Fruit fly (Drosophila melanogaster) whole organism, embryonic: ENCODE measurements around the gene CG12016.

Experiments
- CG1024 ChIP-seq: fragments of 200-800 bp; sonication (Bioruptor generic); IDR thresholded peaks from 2 replicates; pipeline ENCODE4 v1.3.6; 2022; ENCODE audit warnings: missing biosample characterization, missing genetic modification characterization
- CG10267 ChIP-seq: fragments of 200-800 bp; sonication (Bioruptor generic); optimal IDR thresholded peaks from 2 replicates; lab custom pipeline; 2018; ENCODE audit warnings: missing biosample characterization, mild to moderate bottlenecking, missing genetic modification characterization, moderate library complexity
- CG10274 ChIP-seq: fragments of 200-800 bp; sonication (Bioruptor generic); optimal IDR thresholded peaks from 3 replicates; lab custom pipeline; 2017; ENCODE audit warnings: missing biosample characterization, mild to moderate bottlenecking, missing genetic modification characterization
- CG10431 ChIP-seq: fragments of 200-800 bp; sonication (Bioruptor generic); optimal IDR thresholded peaks from 3 replicates; lab custom pipeline; 2018; ENCODE audit warnings: missing biosample characterization, mild to moderate bottlenecking, missing genetic modification characterization
- CG10654 ChIP-seq: fragments of 200-800 bp; sonication (Bioruptor generic); optimal IDR thresholded peaks from 2 replicates; lab custom pipeline; 2016; ENCODE audit warnings: missing biosample characterization, missing genetic modification characterization
- CG12236 ChIP-seq: fragments of 200-800 bp; sonication (Bioruptor generic); optimal IDR thresholded peaks from 2 replicates; lab custom pipeline; 2016; ENCODE audit warnings: missing biosample characterization, missing genetic modification characterization
- CG12769 ChIP-seq: fragments of 200-800 bp; sonication (Bioruptor generic); optimal IDR thresholded peaks from 2 replicates; lab custom pipeline; 2019; ENCODE audit warnings: missing biosample characterization, mild to moderate bottlenecking, missing genetic modification characterization, moderate library complexity
- CG15269 ChIP-seq: fragments of 200-800 bp; sonication (Bioruptor generic); optimal IDR thresholded peaks from 2 replicates; lab custom pipeline; 2018; ENCODE audit warnings: missing biosample characterization, mild to moderate bottlenecking, missing genetic modification characterization, moderate library complexity
- CG17328 ChIP-seq: fragments of 200-800 bp; sonication (Bioruptor generic); IDR thresholded peaks from 2 replicates; pipeline ENCODE4 v1.3.6; 2022; ENCODE audit warnings: missing biosample characterization, missing genetic modification characterization
- CG1832 ChIP-seq: fragments of 200-800 bp; sonication (Bioruptor generic); optimal IDR thresholded peaks from 2 replicates; lab custom pipeline; 2017; ENCODE audit warnings: missing biosample characterization, mild to moderate bottlenecking, missing genetic modification characterization, inconsistent platforms
- CG2129 ChIP-seq: fragments of 200-800 bp; sonication (Bioruptor generic); IDR thresholded peaks from 2 replicates; pipeline ENCODE4 v1.3.6; 2022; ENCODE audit warnings: missing biosample characterization, missing genetic modification characterization; ENCODE audit not compliant: partially characterized antibody
- CG31441 ChIP-seq: fragments of 200-800 bp; sonication (Bioruptor generic); IDR thresholded peaks from 2 replicates; pipeline ENCODE4 v1.3.6; 2022; ENCODE audit warnings: missing biosample characterization, missing genetic modification characterization
- CG3281 ChIP-seq: fragments of 200-800 bp; sonication (Bioruptor generic); optimal IDR thresholded peaks from 3 replicates; lab custom pipeline; 2017; ENCODE audit warnings: missing biosample characterization, mild to moderate bottlenecking, missing genetic modification characterization
- CG34224 ChIP-seq: fragments of 200-800 bp; sonication (Bioruptor generic); IDR thresholded peaks from 3 replicates; pipeline ENCODE4 v1.3.6; 2022; ENCODE audit warnings: missing biosample characterization, missing genetic modification characterization; ENCODE audit not compliant: partially characterized antibody
- CG4328 ChIP-seq: fragments of 200-800 bp; sonication (Bioruptor generic); optimal IDR thresholded peaks from 3 replicates; lab custom pipeline; 2017; ENCODE audit warnings: missing biosample characterization, missing genetic modification reagents, missing genetic modification characterization
- CG4404 ChIP-seq: fragments of 200-800 bp; sonication (Bioruptor generic); IDR thresholded peaks from 2 replicates; pipeline ENCODE4 v1.3.6; 2022; ENCODE audit warnings: missing biosample characterization, missing genetic modification characterization
- CG4854 ChIP-seq: fragments of 200-800 bp; sonication (Bioruptor generic); optimal IDR thresholded peaks from 2 replicates; lab custom pipeline; 2016; ENCODE audit warnings: missing biosample characterization, missing genetic modification characterization, inconsistent platforms
- CG7839 ChIP-seq: fragments of 200-800 bp; sonication (Bioruptor generic); optimal IDR thresholded peaks from 3 replicates; lab custom pipeline; 2018; ENCODE audit warnings: missing biosample characterization, mild to moderate bottlenecking, missing genetic modification characterization, moderate library complexity
- CG7928 ChIP-seq: fragments of 200-800 bp; sonication (Bioruptor generic); optimal IDR thresholded peaks from 2 replicates; lab custom pipeline; 2017; ENCODE audit warnings: missing biosample characterization, mild to moderate bottlenecking, missing genetic modification characterization
- CG8089 ChIP-seq: fragments of 200-800 bp; sonication (Bioruptor generic); optimal IDR thresholded peaks from 3 replicates; lab custom pipeline; 2016; ENCODE audit warnings: missing biosample characterization, missing genetic modification characterization
- CG8478 ChIP-seq: fragments of >200 bp; optimal IDR thresholded peaks from 2 replicates; lab custom pipeline; 2018
- CG8765 ChIP-seq: fragments of 200-800 bp; sonication (Bioruptor generic); IDR thresholded peaks from 2 replicates; pipeline ENCODE4 v1.3.6; 2022; ENCODE audit warnings: missing biosample characterization, missing genetic modification characterization
- D19A ChIP-seq: fragments of 200-800 bp; optimal IDR thresholded peaks from 3 replicates; lab custom pipeline; 2019; ENCODE audit warnings: missing biosample characterization, mild to moderate bottlenecking, missing genetic modification characterization, moderate library complexity
- Ets65A ChIP-seq: fragments of 200-800 bp; sonication (Bioruptor generic); peaks from one replicate; lab custom pipeline; 2016; ENCODE audit warnings: missing biosample characterization, missing genetic modification characterization
- HLH4C ChIP-seq: fragments of 200-800 bp; sonication (Bioruptor generic); IDR thresholded peaks from 3 replicates; pipeline ENCODE4 v1.3.6; 2022; ENCODE audit warnings: missing biosample characterization, missing genetic modification characterization; ENCODE audit not compliant: partially characterized antibody
- HLHmδ ChIP-seq: fragments of 200-800 bp; sonication (Bioruptor generic); optimal IDR thresholded peaks from 2 replicates; lab custom pipeline; 2018; ENCODE audit warnings: missing biosample characterization, mild to moderate bottlenecking, missing genetic modification characterization, moderate library complexity
- Hr39 ChIP-seq: fragments of >200 bp; optimal IDR thresholded peaks from 2 replicates; lab custom pipeline; 2017
- Rfx ChIP-seq: fragments of 200-800 bp; sonication (Bioruptor generic); IDR thresholded peaks from 2 replicates; pipeline ENCODE4 v1.3.6; 2022; ENCODE audit warnings: missing biosample characterization, missing genetic modification characterization
- Sox102F ChIP-seq: fragments of 200-800 bp; sonication (Bioruptor generic); optimal IDR thresholded peaks from 2 replicates; lab custom pipeline; 2018; ENCODE audit warnings: missing biosample characterization, mild to moderate bottlenecking, missing genetic modification characterization, moderate library complexity
- amos ChIP-seq: fragments of 200-800 bp; sonication (Bioruptor generic); IDR thresholded peaks from 2 replicates; pipeline ENCODE4 v1.3.6; 2022; ENCODE audit warnings: missing biosample characterization, missing genetic modification characterization; ENCODE audit not compliant: partially characterized antibody
- ara ChIP-seq: fragments of 200-800 bp; sonication (Bioruptor generic); IDR thresholded peaks from 2 replicates; pipeline ENCODE4 v1.3.6; 2022; ENCODE audit warnings: missing biosample characterization, missing genetic modification characterization
- bigmax ChIP-seq: fragments of 200-800 bp; sonication (Bioruptor generic); optimal IDR thresholded peaks from 2 replicates; lab custom pipeline; 2018; ENCODE audit warnings: missing biosample characterization, mild to moderate bottlenecking, missing genetic modification characterization
- bowl ChIP-seq: fragments of 200-800 bp; sonication (Bioruptor generic); IDR thresholded peaks from 2 replicates; pipeline ENCODE4 v1.3.6; 2022; ENCODE audit warnings: missing biosample characterization, missing genetic modification characterization
- crc ChIP-seq: fragments of 200-800 bp; sonication (Bioruptor generic); optimal IDR thresholded peaks from 2 replicates; lab custom pipeline; 2016; ENCODE audit warnings: missing biosample characterization, missing genetic modification characterization
- disco-r ChIP-seq: fragments of 200-800 bp; sonication (Bioruptor generic); optimal IDR thresholded peaks from 2 replicates; lab custom pipeline; 2016; ENCODE audit warnings: missing biosample characterization, missing genetic modification characterization
- dmrt99B ChIP-seq: fragments of 200-800 bp; sonication (Bioruptor generic); optimal IDR thresholded peaks from 2 replicates; lab custom pipeline; 2018; ENCODE audit warnings: missing biosample characterization, mild to moderate bottlenecking, missing genetic modification characterization, moderate library complexity
- dysf ChIP-seq: fragments of 200-800 bp; sonication (Bioruptor generic); IDR thresholded peaks from 3 replicates; pipeline ENCODE4 v1.3.6; 2022; ENCODE audit warnings: missing biosample characterization, missing genetic modification characterization
- gcm2 ChIP-seq: fragments of 200-800 bp; sonication (Bioruptor generic); optimal IDR thresholded peaks from 2 replicates; lab custom pipeline; 2016; ENCODE audit warnings: missing biosample characterization, missing genetic modification characterization
- gsb ChIP-seq: fragments of 200-800 bp; sonication (Bioruptor generic); IDR thresholded peaks from 2 replicates; pipeline ENCODE4 v1.3.6; 2022; ENCODE audit warnings: missing biosample characterization, missing genetic modification characterization
- jing ChIP-seq: fragments of 200-800 bp; sonication (Bioruptor generic); optimal IDR thresholded peaks from 2 replicates; lab custom pipeline; 2018; ENCODE audit warnings: missing biosample characterization, mild to moderate bottlenecking, missing genetic modification characterization
- lilli ChIP-seq: fragments of 200-800 bp; sonication (Bioruptor generic); optimal IDR thresholded peaks from 3 replicates; lab custom pipeline; 2016; ENCODE audit warnings: missing biosample characterization, missing genetic modification characterization
- luna ChIP-seq: fragments of 200-800 bp; sonication (Bioruptor generic); optimal IDR thresholded peaks from 2 replicates; lab custom pipeline; 2016; ENCODE audit warnings: missing biosample characterization, missing genetic modification characterization
- nerfin-1 ChIP-seq: fragments of 200-800 bp; sonication (Bioruptor generic); optimal IDR thresholded peaks from 3 replicates; lab custom pipeline; 2019; ENCODE audit warnings: missing biosample characterization, mild to moderate bottlenecking, missing genetic modification characterization, moderate library complexity
- phol ChIP-seq: fragments of 200-800 bp; sonication (Bioruptor generic); optimal IDR thresholded peaks from 3 replicates; lab custom pipeline; 2018; ENCODE audit warnings: missing biosample characterization, mild to moderate bottlenecking, missing genetic modification characterization, moderate library complexity
- prd ChIP-seq, 3 experiments: fragments of >200 bp in 2 of 3; fragments of 200-800 bp in 1 of 3; sonication (Bioruptor generic) in 1 of 3; optimal IDR thresholded peaks in 2 of 3; IDR thresholded peaks in 1 of 3; 2 replicates in 2 of 3; 3 replicates in 1 of 3; pipeline versions ENCODE4 v1.3.6 to Lab custom; 2017 to 2022; ENCODE audit warnings: missing biosample characterization in 1 of 3, missing genetic modification characterization in 1 of 3
- tin ChIP-seq: fragments of 200-800 bp; sonication (Bioruptor generic); optimal IDR thresholded peaks from 3 replicates; lab custom pipeline; 2016; ENCODE audit warnings: missing biosample characterization, missing genetic modification characterization
- tio ChIP-seq: fragments of 200-800 bp; sonication (Bioruptor generic); optimal IDR thresholded peaks from 2 replicates; lab custom pipeline; 2017; ENCODE audit warnings: missing biosample characterization, missing genetic modification characterization, inconsistent platforms
- wdn ChIP-seq: fragments of 200-800 bp; sonication (Bioruptor generic); IDR thresholded peaks from 2 replicates; pipeline ENCODE4 v1.3.6; 2022; ENCODE audit warnings: missing biosample characterization, missing genetic modification characterization
- zfh1 ChIP-seq: fragments of 200-800 bp; sonication (Bioruptor generic); IDR thresholded peaks from 3 replicates; pipeline ENCODE4 v1.3.6; 2022; ENCODE audit warnings: missing biosample characterization, missing genetic modification characterization

Gene CG12016

DNA sequence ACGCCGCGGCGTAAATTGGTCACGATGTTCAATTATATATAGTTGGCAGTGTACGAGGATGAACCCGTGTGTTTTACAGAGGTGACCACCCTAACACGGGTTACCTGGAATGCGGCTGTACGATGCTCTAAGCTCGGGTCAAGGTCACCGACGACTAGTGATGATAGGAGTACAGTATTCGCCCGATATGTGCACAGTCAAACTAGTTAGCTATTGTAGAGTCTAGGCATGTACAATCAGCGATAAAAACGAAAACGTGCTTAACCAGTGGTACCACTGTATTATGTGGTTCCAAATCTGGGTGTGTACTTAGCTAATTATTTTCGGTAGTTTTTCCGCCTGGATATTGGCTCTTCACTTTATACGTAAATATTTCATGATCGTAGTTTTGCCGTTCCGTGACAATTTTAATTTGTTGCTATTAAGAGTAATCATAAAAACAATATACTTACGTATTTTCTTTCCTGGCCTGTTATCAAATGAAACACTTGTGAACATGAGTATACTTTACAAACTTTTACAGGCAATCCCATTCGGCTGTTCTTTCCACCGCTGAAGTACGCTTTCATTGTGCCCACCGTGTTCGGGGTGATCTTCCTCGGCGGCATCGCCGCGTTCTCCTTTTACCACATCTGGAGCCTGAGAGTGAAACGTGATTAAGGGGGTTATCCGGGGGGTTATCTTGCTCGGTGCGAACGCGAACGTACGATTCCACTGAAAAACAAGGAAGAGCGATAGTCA, 807 bp downstream of the CG12016 start (continued):
- TF ChIP-seq CG7928 (no peak), nerfin-1 (no peak), CG34224 (GFP tag; lab: Robert Waterston, UW) (no peak), tin (GFP tag; lab: Kevin White, UChicago) (no peak), Rfx (GFP tag; lab: Robert Waterston, UW) (peak; percentile 77), crc (GFP tag; lab: Kevin White, UChicago) (peak; percentile 6), CG10431 (GFP tag; lab: Kevin White, UChicago) (no peak), tio (no peak), Ets65A (GFP tag; lab: Kevin White, UChicago) (peak; percentile 44), phol (tag; lab: Kevin White, UChicago) (no peak), CG4854 (GFP tag; lab: Kevin White, UChicago) (no peak), CG12769 (tag; lab: Kevin White, UChicago) (peak; percentile 43), CG1832 (GFP tag; lab: Kevin White, UChicago) (no peak), gsb (GFP tag; lab: Robert Waterston, UW) (no peak), CG10654 (no peak), CG8478 (lab: Kevin White, UChicago) (no peak), CG12236 (no peak), CG4404 (GFP tag; lab: Robert Waterston, UW) (no peak), CG31441 (GFP tag; lab: Robert Waterston, UW) (no peak), wdn (GFP tag; lab: Robert Waterston, UW) (0 out of 2 replicates have a peak, but pooled peaks have one; percentile 18), gcm2 (no peak), jing (no peak), amos (GFP tag; lab: Robert Waterston, UW) (no peak), lilli (peak; percentile 50), luna (GFP tag; lab: Kevin White, UChicago) (peak; percentile 21), bowl (GFP tag; lab: Robert Waterston, UW) (no peak), dmrt99B (tag; lab: Kevin White, UChicago) (no peak), bigmax (GFP tag; lab: Kevin White, UChicago) (no peak), ara (peak; percentile 26; the same call in 1 of the 2 replicates), CG7839 (tag; lab: Kevin White, UChicago) (peak; percentile 42), CG4328 (no peak), Hr39 (lab: Kevin White, UChicago) (no peak), CG8765 (GFP tag; lab: Robert Waterston, UW) (no peak), prd (optimal IDR thresholded peaks at IDR 0.05; lab: Kevin White, UChicago) (no peak), prd (GFP tag; IDR thresholded peaks at IDR 0.05; lab: Robert Waterston, UW) (peak; percentile 34; the same call in 1 of the 3 replicates), dysf (peak; percentile 48; the same call in 2 of the 3 replicates), CG1024 (GFP tag; lab: Robert Waterston, UW) (no peak), CG15269 (tag; lab: Kevin White, UChicago) (peak; percentile 52), disco-r (GFP tag; lab: Kevin White, UChicago) (no peak), HLHmδ (GFP tag; lab: Kevin White, UChicago) (no peak), CG10274 (GFP tag; lab: Kevin White, UChicago) (no peak), HLH4C (GFP tag; lab: Robert Waterston, UW) (no peak), Sox102F (GFP tag; lab: Kevin White, UChicago) (no peak), CG3281 (GFP tag; lab: Kevin White, UChicago) (peak; percentile 28), D19A (no peak), CG17328 (GFP tag; lab: Robert Waterston, UW) (no peak), zfh1 (GFP tag; lab: Robert Waterston, UW) (no peak), CG10267 (tag; lab: Kevin White, UChicago) (no peak), CG8089 (no peak), CG2129 (GFP tag; lab: Robert Waterston, UW) (no peak)
